Worm (Caenorhabditis elegans): ENCODE measurements around the gene T22B3.3.

ce11 chrIV:11738092-11738617 is 34.6 kb upstream of the T22B3.3 start, which contains the start of gene K01A6.7:
- TF ChIP-seq nhr-76 (tag; optimal IDR thresholded peaks at IDR 0.05) = no peak
- TF ChIP-seq nhr-25 (tag; optimal IDR thresholded peaks at IDR 0.05) = no peak
- TF ChIP-seq lsy-12 (tag; optimal IDR thresholded peaks at IDR 0.05) = no peak

All from whole organism, L3 larva.